Worm (Caenorhabditis elegans): ENCODE measurements around the gene apm-3.

ce11 chrX:975236-975535 lies 20.4 kb downstream of the apm-3 start:
- TF ChIP-seq tra-1 (GFP tag; IDR thresholded peaks at IDR 0.05) (no peak), fkh-10 (GFP tag; optimal IDR thresholded peaks at IDR 0.05) (no peak), egl-27 (tag; optimal IDR thresholded peaks at IDR 0.05) (no peak), nhr-76 (tag; optimal IDR thresholded peaks at IDR 0.05) (no peak), lin-13 (GFP tag; optimal IDR thresholded peaks at IDR 0.05) (no peak), ztf-11 (tag; optimal IDR thresholded peaks at IDR 0.05) (no peak), D1046.2 (GFP tag; IDR thresholded peaks at IDR 0.05) (no peak), F44E2.7 (GFP tag; IDR thresholded peaks at IDR 0.05) (no peak), ama-1 (optimal IDR thresholded peaks at IDR 0.05) (no peak), lin-39 (tag; optimal IDR thresholded peaks at IDR 0.05) (no peak), snpc-4 (tag; optimal IDR thresholded peaks at IDR 0.05) (no peak), unc-130 (GFP tag; optimal IDR thresholded peaks at IDR 0.05) (no peak), hif-1 (tag; optimal IDR thresholded peaks at IDR 0.05) (no peak)

All from whole organism, L4 larva.